Fruit fly (Drosophila melanogaster) S2 (cell line): ENCODE results near the gene unc.

Source experiments
- CG8478 ChIP-seq: fragments of >200 bp; optimal IDR thresholded peaks from 2 replicates; lab custom pipeline; 2018
- CTCF ChIP-seq, 2 experiments: fragments of >200 bp; optimal IDR thresholded peaks; 2 replicates each; lab custom pipeline; 2018

DNA sequence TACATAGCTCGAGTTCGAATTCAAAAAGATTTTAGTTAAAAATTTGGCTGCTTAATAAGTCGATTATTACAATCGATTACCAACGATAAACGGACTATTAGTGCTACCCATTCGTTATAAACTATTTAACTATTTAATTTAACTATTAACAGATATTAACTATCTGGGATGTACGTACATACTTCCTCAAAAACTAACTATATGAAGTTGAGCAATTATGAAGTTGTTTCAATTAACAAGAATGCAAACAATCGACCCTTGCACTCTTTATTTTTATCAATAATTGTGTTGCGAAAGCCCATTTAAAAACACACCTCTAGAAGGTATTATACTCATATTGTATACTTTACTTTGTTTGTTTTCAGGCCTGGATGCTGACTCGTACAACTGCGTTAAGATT, 10.4 kb downstream of the unc start, which contains the start of gene CG1503:
- no peak for TF ChIP-seq CTCF (optimal IDR thresholded peaks at IDR 0.05; lab: Kevin White, UChicago)
- TF ChIP-seq CG8478 (lab: Kevin White, UChicago): no peak
